Fruit fly (Drosophila melanogaster): ENCODE results near the gene sn.

Gene sn

DNA sequence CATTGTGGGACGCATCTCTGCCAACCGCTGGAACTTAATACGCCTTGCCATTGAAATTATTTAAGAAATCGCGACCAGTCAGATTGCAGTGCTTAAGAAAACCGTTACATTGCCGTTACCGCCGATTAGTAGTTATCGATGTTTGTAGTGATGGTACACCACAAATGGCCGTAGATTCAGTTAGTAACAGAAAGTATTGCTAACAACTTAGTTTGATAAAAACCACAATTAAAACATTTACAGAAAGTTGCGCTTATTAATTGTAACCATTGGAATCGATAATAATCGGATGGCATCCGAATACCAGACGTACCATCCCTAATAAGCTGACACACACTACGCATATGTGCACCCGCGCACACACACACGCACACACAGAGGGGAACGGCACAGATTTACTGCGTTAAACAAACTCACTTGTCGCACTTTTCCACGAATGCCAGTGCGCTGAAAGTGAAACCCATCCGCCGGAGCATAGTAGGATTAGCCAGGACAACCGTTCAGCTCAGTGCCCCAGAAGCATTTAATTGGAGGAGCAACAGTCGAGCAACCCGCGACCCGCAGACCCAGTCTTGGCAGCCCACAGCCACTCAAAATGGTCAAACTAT is 43.6 kb upstream of the sn start, which contains the start of the genes hdm and Ykt6 (continued):
- TF ChIP-seq gce (GFP tag; IDR thresholded peaks at IDR 0.05): no peak
- TF ChIP-seq YL-1 (GFP tag; optimal IDR thresholded peaks at IDR 0.05): peak; percentile 57
- TF ChIP-seq lbe (GFP tag; optimal IDR thresholded peaks at IDR 0.05): peak; percentile 64
- peak; percentile 84 for TF ChIP-seq ken (GFP tag; IDR thresholded peaks at IDR 0.05)
- peak; percentile 81 for TF ChIP-seq NC2β (GFP tag; optimal IDR thresholded peaks at IDR 0.05)
- TF ChIP-seq fu2 (GFP tag; optimal IDR thresholded peaks at IDR 0.05): peak; percentile 70
- peak; percentile 90 for TF ChIP-seq CG9932 (GFP tag; IDR thresholded peaks at IDR 0.05)
- peak; percentile 85 for TF ChIP-seq CG6272 (GFP tag; IDR thresholded peaks at IDR 0.05)
- TF ChIP-seq inv (GFP tag; IDR thresholded peaks at IDR 0.05; ENCODE audit: partially characterized antibody): peak; percentile 92
- TF ChIP-seq trem (tag; optimal IDR thresholded peaks at IDR 0.05): peak; percentile 81
- TF ChIP-seq CG17385 (GFP tag; optimal IDR thresholded peaks at IDR 0.05): peak; percentile 70
- TF ChIP-seq Dbx (GFP tag; IDR thresholded peaks at IDR 0.05): peak; percentile 87
- TF ChIP-seq CG13624 (GFP tag; optimal IDR thresholded peaks at IDR 0.05): peak; percentile 84
- peak; percentile 9 for TF ChIP-seq BtbVII (GFP tag; optimal IDR thresholded peaks at IDR 0.05)
- TF ChIP-seq Elba2 (GFP tag; optimal IDR thresholded peaks at IDR 0.05): peak; percentile 5
- peak; percentile 70 for TF ChIP-seq HmgD (GFP tag; optimal IDR thresholded peaks at IDR 0.05)
- peak; percentile 97 for TF ChIP-seq Neu2 (GFP tag; optimal IDR thresholded peaks at IDR 0.05; ENCODE audit: borderline replicate concordance)
- TF ChIP-seq cad (GFP tag; optimal IDR thresholded peaks at IDR 0.05): no peak
- TF ChIP-seq CG4424 (GFP tag; optimal IDR thresholded peaks at IDR 0.05): peak; percentile 74
- no peak for TF ChIP-seq Dfd (GFP tag; optimal IDR thresholded peaks at IDR 0.05)
- peak; percentile 66 for TF ChIP-seq CG33557 (GFP tag; optimal IDR thresholded peaks at IDR 0.05)
- TF ChIP-seq usp (GFP tag; optimal IDR thresholded peaks at IDR 0.05): no peak
- no peak for TF ChIP-seq hth (optimal IDR thresholded peaks at IDR 0.05)
- peak; percentile 74 for TF ChIP-seq Mad (GFP tag; optimal IDR thresholded peaks at IDR 0.05)
- peak; percentile 68 for TF ChIP-seq CG10462 (GFP tag; optimal IDR thresholded peaks at IDR 0.05)
- TF ChIP-seq CG2199 (GFP tag; IDR thresholded peaks at IDR 0.05): 0 out of 3 replicates have a peak, but pooled peaks have one; percentile 15
- peak; percentile 72 for TF ChIP-seq CG33213 (GFP tag; optimal IDR thresholded peaks at IDR 0.05)
- peak; percentile 92 for TF ChIP-seq vvl (GFP tag; IDR thresholded peaks at IDR 0.05)
- peak; percentile 85 for TF ChIP-seq ewg (GFP tag; optimal IDR thresholded peaks at IDR 0.05)
- peak; percentile 59 for TF ChIP-seq CG2202 (tag; optimal IDR thresholded peaks at IDR 0.05)
- TF ChIP-seq CG4617 (GFP tag; optimal IDR thresholded peaks at IDR 0.05; ENCODE audit: borderline replicate concordance): peak; percentile 80
- no peak for TF ChIP-seq jing (GFP tag; optimal IDR thresholded peaks at IDR 0.05)
- peak; percentile 79 for TF ChIP-seq kay (GFP tag; optimal IDR thresholded peaks at IDR 0.05)
- no peak for TF ChIP-seq CG3407 (GFP tag; optimal IDR thresholded peaks at IDR 0.05)
- TF ChIP-seq HLH4C (GFP tag; IDR thresholded peaks at IDR 0.05; ENCODE audit: partially characterized antibody): peak; percentile 95
- peak; percentile 44; the same call in 2 of the 3 replicates for TF ChIP-seq B-H1 (GFP tag; IDR thresholded peaks at IDR 0.05)
- peak; percentile 80 for TF ChIP-seq pum (GFP tag; optimal IDR thresholded peaks at IDR 0.05)
- TF ChIP-seq kni (GFP tag; optimal IDR thresholded peaks at IDR 0.05): no peak
- peak; percentile 78; the same call in 1 of the 2 replicates for TF ChIP-seq rib (GFP tag; IDR thresholded peaks at IDR 0.05)
- peak; percentile 51 for TF ChIP-seq gsb-n (tag; optimal IDR thresholded peaks at IDR 0.05)
- peak; percentile 93 for TF ChIP-seq CG2129 (GFP tag; IDR thresholded peaks at IDR 0.05; ENCODE audit: partially characterized antibody)
- peak; percentile 64 for TF ChIP-seq CG1792 (GFP tag; optimal IDR thresholded peaks at IDR 0.05)
- TF ChIP-seq chn (GFP tag; optimal IDR thresholded peaks at IDR 0.05): peak; percentile 76
- peak; percentile 59 for TF ChIP-seq D19A (tag; optimal IDR thresholded peaks at IDR 0.05)
- peak; percentile 84 for TF ChIP-seq CG3847 (GFP tag; IDR thresholded peaks at IDR 0.05)
- peak; percentile 28 for TF ChIP-seq CG4854 (GFP tag; optimal IDR thresholded peaks at IDR 0.05)
- TF ChIP-seq tx (GFP tag; optimal IDR thresholded peaks at IDR 0.05): peak; percentile 74
- TF ChIP-seq prd (optimal IDR thresholded peaks at IDR 0.05): no peak
- peak; percentile 92 for TF ChIP-seq prd (GFP tag; IDR thresholded peaks at IDR 0.05)
- no peak for TF ChIP-seq kah (GFP tag; optimal IDR thresholded peaks at IDR 0.05)
- TF ChIP-seq CG1233 (GFP tag; optimal IDR thresholded peaks at IDR 0.05): peak; percentile 56

Measured in whole organism, embryonic.